Fruit fly (Drosophila melanogaster): Measurements from ENCODE around the gene CG34149.

CG34149 gene

DNA sequence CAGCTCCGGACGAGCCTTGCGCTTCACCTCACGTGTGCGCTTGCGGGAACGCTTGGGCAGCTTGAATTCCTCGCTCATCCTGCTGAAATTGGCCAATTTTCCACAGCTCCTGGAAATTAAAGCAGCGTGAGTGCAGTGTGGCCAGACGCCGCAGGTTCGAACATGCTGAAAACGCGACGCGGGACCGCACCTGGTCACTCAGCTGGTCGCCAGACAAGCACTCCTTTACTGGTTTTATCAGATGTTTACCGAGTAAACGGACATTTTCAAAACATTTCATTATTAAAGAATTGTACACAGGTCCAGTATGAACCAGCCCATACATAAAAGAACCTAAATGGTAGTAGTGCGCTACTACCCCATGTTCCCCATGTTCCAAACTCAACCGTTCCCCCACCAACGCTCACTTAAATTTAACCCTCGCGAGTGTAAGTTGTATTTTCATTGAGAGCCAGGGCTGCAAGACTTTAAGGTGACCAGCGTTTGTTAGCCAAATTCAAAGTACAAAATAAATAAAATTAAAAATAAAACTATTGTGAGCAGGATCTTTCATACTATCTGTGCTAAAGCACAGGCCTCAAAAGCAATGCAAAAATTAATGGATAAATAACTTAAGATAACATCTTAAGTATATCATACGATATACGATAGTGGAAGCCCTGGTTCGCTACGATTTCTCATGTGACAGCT is 17.6 kb upstream of the CG34149 start, which contains the start of the genes JMJD6, CG7071 and Muted:
TSS of gene JMJD6 (minus strand) at position 154 of the 690 bp plus-strand sequence.
TSS of gene CG7071 (plus strand) at position 403 of the 690 bp plus-strand sequence.
TSS of gene Muted (plus strand) at position 403 of the 690 bp plus-strand sequence.
- TF ChIP-seq CG7045 (GFP tag; optimal IDR thresholded peaks at IDR 0.05): peak; percentile 90
- peak; percentile 84 for TF ChIP-seq ovo (GFP tag; optimal IDR thresholded peaks at IDR 0.05)
- TF ChIP-seq kay (GFP tag; ENCODE audit: borderline replicate concordance): no peak
- TF ChIP-seq Hr96 (GFP tag; optimal IDR thresholded peaks at IDR 0.05): peak; percentile 86
- TF ChIP-seq CG11617 (GFP tag; optimal IDR thresholded peaks at IDR 0.05): peak; percentile 91
- TF ChIP-seq CG7101 (tag; optimal IDR thresholded peaks at IDR 0.05): peak; percentile 95
- TF ChIP-seq pad (GFP tag; optimal IDR thresholded peaks at IDR 0.05): peak; percentile 84
- peak; percentile 92 for TF ChIP-seq CG12768 (GFP tag; optimal IDR thresholded peaks at IDR 0.05)
- peak; percentile 90 for TF ChIP-seq CG33017 (tag; optimal IDR thresholded peaks at IDR 0.05)
- TF ChIP-seq CG5204 (GFP tag; optimal IDR thresholded peaks at IDR 0.05): no peak
- TF ChIP-seq bab1 (GFP tag; optimal IDR thresholded peaks at IDR 0.05): peak; percentile 94
- no peak for TF ChIP-seq cnc (optimal IDR thresholded peaks at IDR 0.05)
- TF ChIP-seq Mnt (GFP tag; optimal IDR thresholded peaks at IDR 0.05): peak; percentile 86
- TF ChIP-seq cic (GFP tag; optimal IDR thresholded peaks at IDR 0.05): peak; percentile 80
- TF ChIP-seq CG1620 (GFP tag; optimal IDR thresholded peaks at IDR 0.05): peak; percentile 96
- TF ChIP-seq Crg-1 (GFP tag; optimal IDR thresholded peaks at IDR 0.05): peak; percentile 88
- peak; percentile 90 for TF ChIP-seq Clk (GFP tag; optimal IDR thresholded peaks at IDR 0.05)
- TF ChIP-seq tj (GFP tag; optimal IDR thresholded peaks at IDR 0.05): peak; percentile 78
- peak; percentile 96 for TF ChIP-seq toe (GFP tag; optimal IDR thresholded peaks at IDR 0.05)
- TF ChIP-seq CG14711 (tag; optimal IDR thresholded peaks at IDR 0.05): peak; percentile 88

- TF ChIP-seq bab1 (GFP tag; optimal IDR thresholded peaks at IDR 0.05) (peak; percentile 72), pad (GFP tag; optimal IDR thresholded peaks at IDR 0.05) (no peak), CG1620 (GFP tag; optimal IDR thresholded peaks at IDR 0.05) (no peak), Hr96 (GFP tag; optimal IDR thresholded peaks at IDR 0.05) (no peak), Crg-1 (GFP tag; optimal IDR thresholded peaks at IDR 0.05) (no peak), CG5204 (GFP tag; optimal IDR thresholded peaks at IDR 0.05) (no peak), toe (GFP tag; optimal IDR thresholded peaks at IDR 0.05) (no peak), cnc (optimal IDR thresholded peaks at IDR 0.05) (no peak)
Measured at dm6 chr3R:22365660-22366195, 14.2 kb upstream of the CG34149 start, which contains the start of gene CG5382. Gene CG5382, minus strand, starts transcription at chr3R:22365983.

dm6 chr3R:22367126-22368076 is 12.5 kb upstream of the CG34149 start, which contains the start of the genes Polr3F and PyK:
Gene Polr3F, minus strand, starts transcription at chr3R:22367373.
Gene PyK, plus strand, starts transcription at chr3R:22367536.
- TF ChIP-seq CG11617 (GFP tag; optimal IDR thresholded peaks at IDR 0.05): peak; percentile 35
- peak; percentile 16 for TF ChIP-seq pad (GFP tag; optimal IDR thresholded peaks at IDR 0.05)
- TF ChIP-seq CG12768 (GFP tag; optimal IDR thresholded peaks at IDR 0.05): peak; percentile 37
- no peak for TF ChIP-seq Crg-1 (GFP tag; optimal IDR thresholded peaks at IDR 0.05)
- peak; percentile 52 for TF ChIP-seq CG14711 (tag; optimal IDR thresholded peaks at IDR 0.05)
- peak; percentile 48 for TF ChIP-seq CG7101 (tag; optimal IDR thresholded peaks at IDR 0.05)
- TF ChIP-seq Clk (GFP tag; optimal IDR thresholded peaks at IDR 0.05): no peak
- peak; percentile 25 for TF ChIP-seq ovo (GFP tag; optimal IDR thresholded peaks at IDR 0.05)
- no peak for TF ChIP-seq bab1 (GFP tag; optimal IDR thresholded peaks at IDR 0.05)
- TF ChIP-seq toe (GFP tag; optimal IDR thresholded peaks at IDR 0.05): peak; percentile 25
- TF ChIP-seq Mnt (GFP tag; optimal IDR thresholded peaks at IDR 0.05): peak; percentile 34
- no peak for TF ChIP-seq kay (GFP tag; ENCODE audit: borderline replicate concordance)
- no peak for TF ChIP-seq cnc (optimal IDR thresholded peaks at IDR 0.05)
- no peak for TF ChIP-seq CG33017 (tag; optimal IDR thresholded peaks at IDR 0.05)
- peak; percentile 32 for TF ChIP-seq Hr96 (GFP tag; optimal IDR thresholded peaks at IDR 0.05)
- no peak for TF ChIP-seq cic (GFP tag; optimal IDR thresholded peaks at IDR 0.05)
- TF ChIP-seq CG7045 (GFP tag; optimal IDR thresholded peaks at IDR 0.05): no peak
- peak; percentile 95 for TF ChIP-seq tj (GFP tag; optimal IDR thresholded peaks at IDR 0.05)
- peak; percentile 39 for TF ChIP-seq CG1620 (GFP tag; optimal IDR thresholded peaks at IDR 0.05)
- no peak for TF ChIP-seq CG5204 (GFP tag; optimal IDR thresholded peaks at IDR 0.05)

dm6 chr3R:22368077-22368776 is 11.7 kb upstream of the CG34149 start:
- TF ChIP-seq CG33017 (tag; optimal IDR thresholded peaks at IDR 0.05) (peak; percentile 26), cic (GFP tag; optimal IDR thresholded peaks at IDR 0.05) (peak; percentile 83), Crg-1 (GFP tag; optimal IDR thresholded peaks at IDR 0.05) (no peak), CG14711 (tag; optimal IDR thresholded peaks at IDR 0.05) (no peak), CG7045 (GFP tag; optimal IDR thresholded peaks at IDR 0.05) (peak; percentile 24), CG11617 (GFP tag; optimal IDR thresholded peaks at IDR 0.05) (peak; percentile 22), kay (GFP tag; ENCODE audit: borderline replicate concordance) (peak; percentile 60)

- TF ChIP-seq cic (GFP tag; optimal IDR thresholded peaks at IDR 0.05): no peak
- TF ChIP-seq Mnt (GFP tag; optimal IDR thresholded peaks at IDR 0.05): no peak
- no peak for TF ChIP-seq CG14711 (tag; optimal IDR thresholded peaks at IDR 0.05)
- TF ChIP-seq cnc (optimal IDR thresholded peaks at IDR 0.05): no peak
- TF ChIP-seq Hr96 (GFP tag; optimal IDR thresholded peaks at IDR 0.05): peak; percentile 72
- peak; percentile 2 for TF ChIP-seq bab1 (GFP tag; optimal IDR thresholded peaks at IDR 0.05)
- peak; percentile 53 for TF ChIP-seq CG7045 (GFP tag; optimal IDR thresholded peaks at IDR 0.05)
- no peak for TF ChIP-seq tj (GFP tag; optimal IDR thresholded peaks at IDR 0.05)
- TF ChIP-seq CG5204 (GFP tag; optimal IDR thresholded peaks at IDR 0.05): no peak
- no peak for TF ChIP-seq Clk (GFP tag; optimal IDR thresholded peaks at IDR 0.05)
- peak; percentile 79 for TF ChIP-seq kay (GFP tag; ENCODE audit: borderline replicate concordance)
- TF ChIP-seq CG11617 (GFP tag; optimal IDR thresholded peaks at IDR 0.05): peak; percentile 19
- no peak for TF ChIP-seq CG1620 (GFP tag; optimal IDR thresholded peaks at IDR 0.05)
- TF ChIP-seq CG7101 (tag; optimal IDR thresholded peaks at IDR 0.05): peak; percentile 52
- no peak for TF ChIP-seq toe (GFP tag; optimal IDR thresholded peaks at IDR 0.05)
- TF ChIP-seq CG33017 (tag; optimal IDR thresholded peaks at IDR 0.05): peak; percentile 30
- no peak for TF ChIP-seq CG12768 (GFP tag; optimal IDR thresholded peaks at IDR 0.05)
Measured at dm6 chr3R:22368777-22369214, 11.1 kb upstream of the CG34149 start.

Measured in whole organism, adult.